Fruit fly (Drosophila melanogaster): ENCODE measurements around the gene CG42724.

CG42724 gene

dm6 chr3R:6368550-6369238 is 606 bp upstream of the CG42724 start, which contains the start of gene CG10286 (continued):
- TF ChIP-seq CG13287 (GFP tag; IDR thresholded peaks at IDR 0.05; ENCODE audit: partially characterized antibody) = peak; percentile 78
- no peak for TF ChIP-seq lov (optimal IDR thresholded peaks at IDR 0.05)
- 0 out of 3 replicates have a peak, but pooled peaks have one; percentile 36 for TF ChIP-seq lov (GFP tag; IDR thresholded peaks at IDR 0.05)
- TF ChIP-seq CG30020 (tag; optimal IDR thresholded peaks at IDR 0.05) = peak; percentile 12
- TF ChIP-seq amos (GFP tag; IDR thresholded peaks at IDR 0.05; ENCODE audit: partially characterized antibody) = peak; percentile 86
- no peak for TF ChIP-seq Fer2 (tag; optimal IDR thresholded peaks at IDR 0.05)
- TF ChIP-seq CG4424 (GFP tag; optimal IDR thresholded peaks at IDR 0.05) = no peak
- no peak for TF ChIP-seq CG17612 (GFP tag; IDR thresholded peaks at IDR 0.05)
- TF ChIP-seq slp2 (GFP tag; optimal IDR thresholded peaks at IDR 0.05) = no peak
- TF ChIP-seq CG10543 (GFP tag; optimal IDR thresholded peaks at IDR 0.05) = no peak
- TF ChIP-seq CG2202 (tag; optimal IDR thresholded peaks at IDR 0.05) = no peak
- TF ChIP-seq CG4854 (GFP tag; optimal IDR thresholded peaks at IDR 0.05) = no peak
- TF ChIP-seq Chrac-16 (GFP tag; optimal IDR thresholded peaks at IDR 0.05) = no peak
- TF ChIP-seq sr (GFP tag; IDR thresholded peaks at IDR 0.05) = no peak
- TF ChIP-seq emc (GFP tag; optimal IDR thresholded peaks at IDR 0.05) = no peak
- TF ChIP-seq hkb (optimal IDR thresholded peaks at IDR 0.05) = no peak
- peak; percentile 17 for TF ChIP-seq hkb (GFP tag; IDR thresholded peaks at IDR 0.05)
- no peak for TF ChIP-seq Kr (GFP tag; optimal IDR thresholded peaks at IDR 0.05)
- no peak for TF ChIP-seq Taf1 (GFP tag; IDR thresholded peaks at IDR 0.05)
- TF ChIP-seq dati (GFP tag; IDR thresholded peaks at IDR 0.05) = no peak
- TF ChIP-seq sisA (GFP tag; IDR thresholded peaks at IDR 0.05) = no peak
- peak; percentile 2 for TF ChIP-seq Antp (GFP tag; optimal IDR thresholded peaks at IDR 0.05)
- no peak for TF ChIP-seq CG15696 (tag; optimal IDR thresholded peaks at IDR 0.05)
- TF ChIP-seq B-H2 (GFP tag; optimal IDR thresholded peaks at IDR 0.05) = peak; percentile 9
- peak; percentile 77; the same call in 1 of the 4 replicates for TF ChIP-seq chinmo (GFP tag; IDR thresholded peaks at IDR 0.05; ENCODE audit: partially characterized antibody)
- peak; percentile 83 for TF ChIP-seq CG31441 (GFP tag; IDR thresholded peaks at IDR 0.05)
- TF ChIP-seq CG3726 (GFP tag; IDR thresholded peaks at IDR 0.05) = no peak
- no peak for TF ChIP-seq CG3065 (GFP tag; optimal IDR thresholded peaks at IDR 0.05)
- TF ChIP-seq lola (GFP tag; optimal IDR thresholded peaks at IDR 0.05) = no peak
- TF ChIP-seq CG1529 (GFP tag; optimal IDR thresholded peaks at IDR 0.05) = no peak
- peak; percentile 56 for TF ChIP-seq CG2116 (GFP tag; optimal IDR thresholded peaks at IDR 0.05)
- TF ChIP-seq CG8359 (GFP tag; optimal IDR thresholded peaks at IDR 0.05; ENCODE audit: borderline replicate concordance) = no peak
- no peak for TF ChIP-seq jigr1 (GFP tag; IDR thresholded peaks at IDR 0.05)
- no peak for TF ChIP-seq croc (GFP tag; conservative IDR thresholded peaks at IDR 0.05)
- peak; percentile 26 for TF ChIP-seq NC2β (GFP tag; optimal IDR thresholded peaks at IDR 0.05)
- no peak for TF ChIP-seq CG14050 (GFP tag; IDR thresholded peaks at IDR 0.05)
- peak; percentile 60 for TF ChIP-seq tna (GFP tag; IDR thresholded peaks at IDR 0.05; ENCODE audit: partially characterized antibody)
- peak; percentile 43; the same call in 1 of the 2 replicates for TF ChIP-seq CG17328 (GFP tag; IDR thresholded peaks at IDR 0.05)
- TF ChIP-seq sens-2 (GFP tag; IDR thresholded peaks at IDR 0.05) = no peak
- no peak for TF ChIP-seq CG17186 (GFP tag; optimal IDR thresholded peaks at IDR 0.05)
- no peak for TF ChIP-seq yki (optimal IDR thresholded peaks at IDR 0.05)
- no peak for TF ChIP-seq ftz-f1 (GFP tag; optimal IDR thresholded peaks at IDR 0.05)
- TF ChIP-seq CG12299 (tag; optimal IDR thresholded peaks at IDR 0.05) = peak; percentile 46
- TF ChIP-seq ken (GFP tag; IDR thresholded peaks at IDR 0.05) = no peak
- TF ChIP-seq vfl (GFP tag; optimal IDR thresholded peaks at IDR 0.05) = no peak
- TF ChIP-seq wdn (GFP tag; IDR thresholded peaks at IDR 0.05) = no peak
- TF ChIP-seq zfh2 (GFP tag; optimal IDR thresholded peaks at IDR 0.05) = peak; percentile 8
- no peak for TF ChIP-seq Atf6 (GFP tag; IDR thresholded peaks at IDR 0.05)
- peak; percentile 86 for TF ChIP-seq CG8924 (tag; optimal IDR thresholded peaks at IDR 0.05)
- peak; percentile 66; the same call in 1 of the 2 replicates for TF ChIP-seq ato (GFP tag; IDR thresholded peaks at IDR 0.05; ENCODE audit: partially characterized antibody)
- TF ChIP-seq CG12155 (GFP tag; optimal IDR thresholded peaks at IDR 0.05) = no peak
